In genomic region chr2L:11192691-11193090, dm6 we compare ENCODE assay signal across 2 fruit fly cellular contexts.
TF ChIP-seq lines count a peak whose summit lies in the region.

No protein-coding gene starts in this region.

TF ChIP-seq in whole organism, embryonic, 481 proteins besides CTCF, POLR2A, EP300 and RAD21 (continued from another document and continues in another):
- TF ChIP-seq dimm (GFP tag; IDR thresholded peaks at IDR 0.05; lab: Robert Waterston, UW) (0 out of 2 replicates have a peak, but pooled peaks have one; percentile 12), psq (GFP tag; optimal IDR thresholded peaks at IDR 0.05; lab: Kevin White, UChicago) (no peak), Vsx1 (GFP tag; optimal IDR thresholded peaks at IDR 0.05; lab: Kevin White, UChicago) (peak; percentile 48), zf30C (GFP tag; optimal IDR thresholded peaks at IDR 0.05; lab: Kevin White, UChicago) (peak; percentile 19), Eip74EF (GFP tag; optimal IDR thresholded peaks at IDR 0.05; lab: Kevin White, UChicago) (peak in 1 of 2 experiments; percentile 47), Neu2 (GFP tag; optimal IDR thresholded peaks at IDR 0.05; lab: Kevin White, UChicago; ENCODE audit: borderline replicate concordance) (no peak), dysf (GFP tag; IDR thresholded peaks at IDR 0.05; lab: Robert Waterston, UW) (peak; percentile 66; the same call in 2 of the 3 replicates), Xrp1 (GFP tag; IDR thresholded peaks at IDR 0.05; lab: Robert Waterston, UW) (peak; percentile 87), CG12391 (tag; optimal IDR thresholded peaks at IDR 0.05; lab: Kevin White, UChicago) (peak; percentile 79), dmrt11E (tag; optimal IDR thresholded peaks at IDR 0.05; lab: Kevin White, UChicago) (peak; percentile 85), Dip3 (GFP tag; optimal IDR thresholded peaks at IDR 0.05; lab: Kevin White, UChicago) (no peak), CG7357 (GFP tag; IDR thresholded peaks at IDR 0.05; lab: Robert Waterston, UW) (peak; percentile 32; the same call in 1 of the 3 replicates), CG18764 (GFP tag; optimal IDR thresholded peaks at IDR 0.05; lab: Kevin White, UChicago) (no peak), MBD-R2 (GFP tag; IDR thresholded peaks at IDR 0.05; lab: Robert Waterston, UW) (no peak), HLH54F (GFP tag; optimal IDR thresholded peaks at IDR 0.05; lab: Kevin White, UChicago) (peak; percentile 10), caup (GFP tag; optimal IDR thresholded peaks at IDR 0.05; lab: Kevin White, UChicago; ENCODE audit: severe bottlenecking) (no peak), CG14860 (GFP tag; IDR thresholded peaks at IDR 0.05; lab: Robert Waterston, UW; ENCODE audit: partially characterized antibody) (no peak), GATAe (GFP tag; conservative IDR thresholded peaks at IDR 0.05; lab: Robert Waterston, UW) (no peak), hth (optimal IDR thresholded peaks at IDR 0.05; lab: Kevin White, UChicago) (no peak), ERR (GFP tag; optimal IDR thresholded peaks at IDR 0.05; lab: Kevin White, UChicago) (no peak), HmgZ (tag; optimal IDR thresholded peaks at IDR 0.05; lab: Kevin White, UChicago) (no peak), ATbp (GFP tag; optimal IDR thresholded peaks at IDR 0.05; lab: Kevin White, UChicago) (peak; percentile 84), Rx (GFP tag; IDR thresholded peaks at IDR 0.05; lab: Robert Waterston, UW) (peak; percentile 43; the same call in 1 of the 2 replicates), CG31224 (GFP tag; IDR thresholded peaks at IDR 0.05; lab: Robert Waterston, UW) (no peak), CG4328 (GFP tag; optimal IDR thresholded peaks at IDR 0.05; lab: Kevin White, UChicago) (no peak), CG17186 (GFP tag; optimal IDR thresholded peaks at IDR 0.05; lab: Kevin White, UChicago) (peak; percentile 2), Nf-YC (tag; optimal IDR thresholded peaks at IDR 0.05; lab: Kevin White, UChicago) (no peak), cas (GFP tag; IDR thresholded peaks at IDR 0.05; lab: Robert Waterston, UW) (no peak), tgo (GFP tag; IDR thresholded peaks at IDR 0.05; lab: Robert Waterston, UW) (0 out of 3 replicates have a peak, but pooled peaks have one; percentile 27), Hr78 (GFP tag; optimal IDR thresholded peaks at IDR 0.05; lab: Kevin White, UChicago) (peak in 1 of 2 experiments; percentile 57), salm (tag; optimal IDR thresholded peaks at IDR 0.05; lab: Kevin White, UChicago) (peak; percentile 35), prd (optimal IDR thresholded peaks at IDR 0.05; lab: Kevin White, UChicago) (no peak), prd (GFP tag; IDR thresholded peaks at IDR 0.05; lab: Robert Waterston, UW) (peak; percentile 83), D (optimal IDR thresholded peaks at IDR 0.05; lab: Kevin White, UChicago) (no peak), D (GFP tag; optimal IDR thresholded peaks at IDR 0.05; lab: Kevin White, UChicago) (peak; percentile 43), CG12744 (GFP tag; optimal IDR thresholded peaks at IDR 0.05; lab: Kevin White, UChicago) (no peak), zen (tag; optimal IDR thresholded peaks at IDR 0.05; lab: Kevin White, UChicago) (peak; percentile 27), vvl (GFP tag; IDR thresholded peaks at IDR 0.05; lab: Robert Waterston, UW) (peak; percentile 88), seq (GFP tag; IDR thresholded peaks at IDR 0.05; lab: Robert Waterston, UW) (no peak), pita (GFP tag; optimal IDR thresholded peaks at IDR 0.05; lab: Kevin White, UChicago) (no peak), ab (GFP tag; optimal IDR thresholded peaks at IDR 0.05; lab: Kevin White, UChicago) (peak; percentile 66), Ada2b (GFP tag; IDR thresholded peaks at IDR 0.05; lab: Robert Waterston, UW) (no peak; the same call in 1 of the 2 replicates), h (optimal IDR thresholded peaks at IDR 0.05; lab: Kevin White, UChicago) (no peak), CG9437 (GFP tag; optimal IDR thresholded peaks at IDR 0.05; lab: Kevin White, UChicago) (peak; percentile 45), CG14710 (tag; optimal IDR thresholded peaks at IDR 0.05; lab: Kevin White, UChicago) (peak; percentile 55), CG2678 (tag; optimal IDR thresholded peaks at IDR 0.05; lab: Kevin White, UChicago) (peak; percentile 59), CG11696 (GFP tag; IDR thresholded peaks at IDR 0.05; lab: Robert Waterston, UW) (peak; percentile 17; the same call in 1 of the 2 replicates), Gug (GFP tag; IDR thresholded peaks at IDR 0.05; lab: Robert Waterston, UW) (peak; percentile 38; the same call in 1 of the 4 replicates), Sry-δ (GFP tag; optimal IDR thresholded peaks at IDR 0.05; lab: Kevin White, UChicago) (peak; percentile 5), nau (GFP tag; optimal IDR thresholded peaks at IDR 0.05; lab: Kevin White, UChicago) (peak; percentile 25), maf-S (GFP tag; optimal IDR thresholded peaks at IDR 0.05; lab: Kevin White, UChicago) (no peak), Pdp1 (GFP tag; optimal IDR thresholded peaks at IDR 0.05; lab: Kevin White, UChicago) (no peak), chif (GFP tag; optimal IDR thresholded peaks at IDR 0.05; lab: Kevin White, UChicago) (peak; percentile 74 to 79), CG17385 (GFP tag; optimal IDR thresholded peaks at IDR 0.05; lab: Kevin White, UChicago) (peak; percentile 64), BEAF-32 (GFP tag; optimal IDR thresholded peaks at IDR 0.05; lab: Kevin White, UChicago) (no peak), CG31441 (GFP tag; IDR thresholded peaks at IDR 0.05; lab: Robert Waterston, UW) (peak; percentile 64), Bteb2 (GFP tag; optimal IDR thresholded peaks at IDR 0.05; lab: Kevin White, UChicago) (no peak), CG13287 (GFP tag; IDR thresholded peaks at IDR 0.05; lab: Robert Waterston, UW; ENCODE audit: partially characterized antibody) (no peak), CG1233 (GFP tag; optimal IDR thresholded peaks at IDR 0.05; lab: Kevin White, UChicago) (peak; percentile 40), eyg (GFP tag; optimal IDR thresholded peaks at IDR 0.05; lab: Kevin White, UChicago) (no peak), CG1832 (GFP tag; optimal IDR thresholded peaks at IDR 0.05; lab: Kevin White, UChicago) (no peak), fd96Cb (tag; optimal IDR thresholded peaks at IDR 0.05; lab: Kevin White, UChicago) (peak; percentile 39), ssp (GFP tag; IDR thresholded peaks at IDR 0.05; lab: Robert Waterston, UW) (peak; percentile 40), Meics (GFP tag; optimal IDR thresholded peaks at IDR 0.05; lab: Kevin White, UChicago) (no peak), sug (tag; optimal IDR thresholded peaks at IDR 0.05; lab: Kevin White, UChicago) (no peak), D19A (tag; optimal IDR thresholded peaks at IDR 0.05; lab: Kevin White, UChicago) (peak; percentile 70)

TF ChIP-seq in whole organism, prepupa, 60 proteins besides CTCF, POLR2A, EP300 and RAD21 (continued from another document):
- TF ChIP-seq CG8119 (GFP tag; IDR thresholded peaks at IDR 0.05; lab: Robert Waterston, UW) (peak; percentile 40; the same call in 1 of the 3 replicates), Lpt (GFP tag; optimal IDR thresholded peaks at IDR 0.05; lab: Kevin White, UChicago) (peak; percentile 27), CG34406 (GFP tag; optimal IDR thresholded peaks at IDR 0.05; lab: Kevin White, UChicago) (peak; percentile 1), salr (GFP tag; optimal IDR thresholded peaks at IDR 0.05; lab: Kevin White, UChicago) (peak in 1 of 2 experiments; percentile 17), fkh (GFP tag; optimal IDR thresholded peaks at IDR 0.05; lab: Kevin White, UChicago) (no peak), CG11762 (GFP tag; optimal IDR thresholded peaks at IDR 0.05; lab: Kevin White, UChicago; ENCODE audit: insufficient read depth) (no peak), fd85E (GFP tag; optimal IDR thresholded peaks at IDR 0.05; lab: Kevin White, UChicago) (no peak), net (GFP tag; optimal IDR thresholded peaks at IDR 0.05; lab: Kevin White, UChicago) (peak; percentile 5), svp (GFP tag; lab: Kevin White, UChicago) (peak; percentile 68), Met (GFP tag; optimal IDR thresholded peaks at IDR 0.05; lab: Kevin White, UChicago) (peak; percentile 27), CG6792 (GFP tag; optimal IDR thresholded peaks at IDR 0.05; lab: Kevin White, UChicago) (no peak)
